Worm (Caenorhabditis elegans) whole organism, L3 larva: Measurements from ENCODE around the gene twk-43.

Experiments used
- ama-1 ChIP-seq: fragments of 150-350 bp; optimal IDR thresholded peaks from 2 replicates; lab custom pipeline; 2018
- egl-27 ChIP-seq: sonication (generic microtip); optimal IDR thresholded peaks from 4 replicates; lab custom pipeline; 2017; ENCODE audit warnings: missing biosample characterization, missing genetic modification reagents, missing genetic modification characterization
- jun-1 ChIP-seq: fragments of 150-350 bp; optimal IDR thresholded peaks from 2 replicates; lab custom pipeline; 2014; ENCODE audit warnings: missing biosample characterization, missing genetic modification reagents, missing genetic modification characterization
- nhr-12 ChIP-seq: fragments of 150-350 bp; optimal IDR thresholded peaks from 2 replicates; lab custom pipeline; 2014; ENCODE audit warnings: missing biosample characterization, missing genetic modification characterization
- nhr-25 ChIP-seq: sonication (generic microtip); optimal IDR thresholded peaks from 2 replicates; lab custom pipeline; 2017; ENCODE audit warnings: missing biosample characterization, missing genetic modification characterization
- nhr-76 ChIP-seq: fragments of 150-350 bp; sonication (generic microtip); optimal IDR thresholded peaks from 5 replicates; lab custom pipeline; 2014; ENCODE audit warnings: missing biosample characterization, missing genetic modification characterization
- pha-4 ChIP-seq: fragments of 150-350 bp; optimal IDR thresholded peaks from 2 replicates; lab custom pipeline; 2014; ENCODE audit warnings: missing biosample characterization, missing genetic modification reagents, missing genetic modification characterization

DNA sequence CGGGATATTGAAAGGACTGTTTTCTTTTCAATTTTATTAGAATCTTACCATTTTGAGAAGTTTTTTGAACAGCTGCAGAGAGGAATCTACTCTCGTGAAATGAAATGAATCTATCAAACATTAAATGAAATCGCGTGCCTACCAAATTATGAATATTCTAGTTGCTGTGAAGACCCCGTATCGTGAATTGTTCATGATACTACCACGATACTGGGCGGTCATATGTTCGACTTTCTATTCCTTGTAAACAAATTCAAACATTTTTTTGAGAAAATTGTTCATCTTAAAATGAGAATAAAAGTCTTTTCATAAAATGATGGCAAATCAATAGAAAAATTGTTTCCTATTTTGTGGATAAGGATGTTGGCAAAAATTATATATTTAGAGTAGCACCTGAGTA lies 39.7 kb downstream of the twk-43 start, which contains the start of gene gcy-34:
- no peak for TF ChIP-seq nhr-12 (tag; lab: Kevin White, UChicago)
- no peak for TF ChIP-seq nhr-25 (tag; lab: Kevin White, UChicago)
- no peak for TF ChIP-seq jun-1 (tag; lab: Kevin White, UChicago)
- TF ChIP-seq pha-4 (tag; lab: Kevin White, UChicago): no peak
- no peak for TF ChIP-seq ama-1 (lab: Kevin White, UChicago)
- no peak for TF ChIP-seq egl-27 (tag; lab: Kevin White, UChicago)
- no peak for TF ChIP-seq nhr-76 (tag; lab: Kevin White, UChicago)
